Fruit fly (Drosophila melanogaster): ENCODE results near the gene for.

The for gene

DNA sequence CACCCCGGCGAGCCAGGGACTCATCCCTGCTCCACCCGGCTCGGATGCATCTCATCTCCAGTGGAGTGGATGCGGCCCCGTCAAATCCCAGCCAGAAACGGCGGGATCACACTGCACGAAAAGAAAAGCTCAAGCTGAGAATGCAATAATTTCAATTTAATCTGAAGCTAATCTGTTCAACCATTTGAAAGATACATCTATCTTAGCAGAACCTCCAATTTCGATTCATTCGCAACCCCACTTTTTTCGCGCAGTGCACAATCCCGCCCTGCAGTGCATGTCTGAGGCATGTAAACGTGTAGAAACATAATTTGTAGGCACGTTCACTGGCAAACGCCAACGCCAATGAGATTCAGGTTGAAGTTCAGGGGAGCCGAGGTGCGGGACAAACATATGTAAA is 58.3 kb downstream of the for start (continued):
- no peak for TF ChIP-seq cad (GFP tag; optimal IDR thresholded peaks at IDR 0.05)
- TF ChIP-seq Six4 (GFP tag; optimal IDR thresholded peaks at IDR 0.05), result peak; percentile 44
- no peak for TF ChIP-seq CG12942 (GFP tag; optimal IDR thresholded peaks at IDR 0.05)
- peak; percentile 63 for TF ChIP-seq CG6689 (GFP tag; IDR thresholded peaks at IDR 0.05)
- TF ChIP-seq ttk (GFP tag; IDR thresholded peaks at IDR 0.05), result peak; percentile 61; the same call in 1 of the 2 replicates
- no peak for TF ChIP-seq HLH4C (GFP tag; IDR thresholded peaks at IDR 0.05; ENCODE audit: partially characterized antibody)
- no peak for TF ChIP-seq usp (GFP tag; optimal IDR thresholded peaks at IDR 0.05)
- no peak for TF ChIP-seq odd (GFP tag; optimal IDR thresholded peaks at IDR 0.05)
- TF ChIP-seq wor (GFP tag; IDR thresholded peaks at IDR 0.05), result peak; percentile 29; the same call in 1 of the 2 replicates
- peak; percentile 64 for TF ChIP-seq Blimp-1 (GFP tag; optimal IDR thresholded peaks at IDR 0.05)
- TF ChIP-seq ato (GFP tag; IDR thresholded peaks at IDR 0.05; ENCODE audit: partially characterized antibody), result no peak
- no peak for TF ChIP-seq CHES-1-like (GFP tag; optimal IDR thresholded peaks at IDR 0.05)
- no peak for TF ChIP-seq CG11695 (GFP tag; IDR thresholded peaks at IDR 0.05)
- TF ChIP-seq CG7928 (GFP tag; optimal IDR thresholded peaks at IDR 0.05), result no peak
- no peak for TF ChIP-seq CG8478 (optimal IDR thresholded peaks at IDR 0.05)
- peak; percentile 27; the same call in 1 of the 3 replicates for TF ChIP-seq Aef1 (GFP tag; IDR thresholded peaks at IDR 0.05)
- peak; percentile 48 for TF ChIP-seq CG5245 (GFP tag; optimal IDR thresholded peaks at IDR 0.05)
- TF ChIP-seq mam (GFP tag; optimal IDR thresholded peaks at IDR 0.05), result peak; percentile 23
- peak; percentile 19 for TF ChIP-seq chn (GFP tag; optimal IDR thresholded peaks at IDR 0.05)
- TF ChIP-seq HLH54F (GFP tag; optimal IDR thresholded peaks at IDR 0.05), result no peak
- no peak for TF ChIP-seq vfl (GFP tag; optimal IDR thresholded peaks at IDR 0.05)
- TF ChIP-seq ap (GFP tag; IDR thresholded peaks at IDR 0.05), result peak; percentile 46; the same call in 1 of the 2 replicates
- no peak for TF ChIP-seq ac (GFP tag; optimal IDR thresholded peaks at IDR 0.05)
- TF ChIP-seq CG42726 (GFP tag; IDR thresholded peaks at IDR 0.05; ENCODE audit: partially characterized antibody), result no peak
- peak; percentile 54 for TF ChIP-seq slp2 (GFP tag; optimal IDR thresholded peaks at IDR 0.05)
- TF ChIP-seq vvl (GFP tag; IDR thresholded peaks at IDR 0.05), result peak; percentile 59
- no peak for TF ChIP-seq CG9215 (GFP tag; IDR thresholded peaks at IDR 0.05)
- TF ChIP-seq CG6272 (GFP tag; IDR thresholded peaks at IDR 0.05), result no peak
- no peak for TF ChIP-seq sens-2 (GFP tag; IDR thresholded peaks at IDR 0.05)
- TF ChIP-seq CG2875 (GFP tag; optimal IDR thresholded peaks at IDR 0.05), result peak; percentile 48
- TF ChIP-seq phol (tag; optimal IDR thresholded peaks at IDR 0.05), result peak; percentile 60
- peak; percentile 30 for TF ChIP-seq grau (tag; optimal IDR thresholded peaks at IDR 0.05)
- no peak for TF ChIP-seq al (GFP tag; IDR thresholded peaks at IDR 0.05)
- peak; percentile 36 for TF ChIP-seq CG10209 (GFP tag; optimal IDR thresholded peaks at IDR 0.05)
- TF ChIP-seq CG4404 (GFP tag; IDR thresholded peaks at IDR 0.05), result 0 out of 2 replicates have a peak, but pooled peaks have one; percentile 11
- peak; percentile 2 for TF ChIP-seq CG7556 (GFP tag; optimal IDR thresholded peaks at IDR 0.05)
- no peak for TF ChIP-seq NK7.1 (GFP tag; optimal IDR thresholded peaks at IDR 0.05)
- peak; percentile 64 for TF ChIP-seq CG4424 (GFP tag; optimal IDR thresholded peaks at IDR 0.05)
- TF ChIP-seq Camta (GFP tag; optimal IDR thresholded peaks at IDR 0.05), result peak; percentile 20
- TF ChIP-seq Kr (GFP tag; optimal IDR thresholded peaks at IDR 0.05), result no peak
- TF ChIP-seq CG33557 (GFP tag; optimal IDR thresholded peaks at IDR 0.05), result peak; percentile 35
- TF ChIP-seq H15 (GFP tag; IDR thresholded peaks at IDR 0.05), result peak; percentile 45; the same call in 2 of the 3 replicates
- peak; percentile 30 for TF ChIP-seq CG30403 (GFP tag; optimal IDR thresholded peaks at IDR 0.05)
- TF ChIP-seq Dad (GFP tag; optimal IDR thresholded peaks at IDR 0.05), result peak; percentile 26
- no peak for TF ChIP-seq CG12104 (GFP tag; optimal IDR thresholded peaks at IDR 0.05)
- TF ChIP-seq CG7271 (tag; optimal IDR thresholded peaks at IDR 0.05), result no peak
- TF ChIP-seq sc (optimal IDR thresholded peaks at IDR 0.05), result no peak
- TF ChIP-seq sc (GFP tag; optimal IDR thresholded peaks at IDR 0.05), result peak; percentile 40
- no peak for TF ChIP-seq CG18599 (GFP tag; optimal IDR thresholded peaks at IDR 0.05)
- no peak for TF ChIP-seq CG8924 (tag; optimal IDR thresholded peaks at IDR 0.05)
- no peak for TF ChIP-seq fru (optimal IDR thresholded peaks at IDR 0.05)
- TF ChIP-seq BtbVII (GFP tag; optimal IDR thresholded peaks at IDR 0.05), result no peak
- TF ChIP-seq CG5953 (GFP tag; IDR thresholded peaks at IDR 0.05), result no peak
